Fruit fly (Drosophila melanogaster): ENCODE measurements around the gene kipf.

kipf gene

DNA sequence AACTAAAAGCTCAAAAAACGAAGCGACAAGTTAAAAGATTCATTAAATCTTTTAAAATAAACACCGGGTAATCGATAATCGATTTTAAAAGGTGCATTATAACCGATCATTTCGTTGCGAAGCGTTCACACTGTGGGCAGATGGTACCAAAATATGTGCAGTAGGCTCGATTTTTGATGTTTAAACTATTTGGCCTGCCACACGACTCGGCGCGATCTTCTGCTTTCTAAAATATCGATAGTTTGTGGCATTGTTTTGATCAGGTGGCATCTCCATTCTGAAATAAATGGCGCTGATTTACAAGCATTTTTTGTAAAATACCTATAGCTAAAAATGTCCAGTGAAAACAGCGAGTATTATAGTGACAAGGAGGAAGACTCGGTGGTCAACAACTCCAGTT, 6.5 kb downstream of the kipf start, which contains the start of the genes CG10445 and lds (continued):
- TF ChIP-seq Kr (GFP tag; optimal IDR thresholded peaks at IDR 0.05) (no peak), CG15479 (GFP tag; optimal IDR thresholded peaks at IDR 0.05) (no peak), HmgD (GFP tag; optimal IDR thresholded peaks at IDR 0.05) (peak; percentile 47), CG7963 (GFP tag; IDR thresholded peaks at IDR 0.05; ENCODE audit: partially characterized antibody) (peak; percentile 92), Hmx (GFP tag; optimal IDR thresholded peaks at IDR 0.05) (no peak), ssp (GFP tag; IDR thresholded peaks at IDR 0.05) (peak; percentile 96), pan (optimal IDR thresholded peaks at IDR 0.05) (no peak), pan (GFP tag; optimal IDR thresholded peaks at IDR 0.05 in 1 of 2, IDR thresholded peaks at IDR 0.05 in 1 of 2) (no peak), jing (GFP tag; optimal IDR thresholded peaks at IDR 0.05) (no peak), Awh (GFP tag; IDR thresholded peaks at IDR 0.05) (no peak), gfzf (GFP tag; optimal IDR thresholded peaks at IDR 0.05) (peak; percentile 48), CG8388 (GFP tag; optimal IDR thresholded peaks at IDR 0.05) (no peak), Neu2 (GFP tag; optimal IDR thresholded peaks at IDR 0.05; ENCODE audit: borderline replicate concordance) (no peak), NC2β (GFP tag; optimal IDR thresholded peaks at IDR 0.05) (peak; percentile 31), ara (GFP tag; IDR thresholded peaks at IDR 0.05) (no peak), CG34224 (GFP tag; IDR thresholded peaks at IDR 0.05; ENCODE audit: partially characterized antibody) (peak; percentile 76), CG3163 (GFP tag; optimal IDR thresholded peaks at IDR 0.05) (no peak), zen (tag; optimal IDR thresholded peaks at IDR 0.05) (peak; percentile 43), salm (tag; optimal IDR thresholded peaks at IDR 0.05) (no peak), CG14014 (GFP tag; IDR thresholded peaks at IDR 0.05) (no peak), az2 (GFP tag; optimal IDR thresholded peaks at IDR 0.05) (no peak), CG2202 (tag; optimal IDR thresholded peaks at IDR 0.05) (no peak), nau (GFP tag; optimal IDR thresholded peaks at IDR 0.05) (no peak), CG8281 (tag; optimal IDR thresholded peaks at IDR 0.05) (no peak), CG2712 (tag; optimal IDR thresholded peaks at IDR 0.05) (no peak), Oli (tag; optimal IDR thresholded peaks at IDR 0.05) (no peak), Atf6 (GFP tag; IDR thresholded peaks at IDR 0.05) (no peak), scrt (GFP tag; optimal IDR thresholded peaks at IDR 0.05) (no peak), CG3065 (GFP tag; optimal IDR thresholded peaks at IDR 0.05) (no peak), CG14710 (tag; optimal IDR thresholded peaks at IDR 0.05) (peak; percentile 64), p53 (GFP tag; optimal IDR thresholded peaks at IDR 0.05) (no peak), nerfin-2 (GFP tag; IDR thresholded peaks at IDR 0.05; ENCODE audit: partially characterized antibody) (peak; percentile 94), BtbVII (GFP tag; optimal IDR thresholded peaks at IDR 0.05) (no peak), ind (GFP tag; optimal IDR thresholded peaks at IDR 0.05) (peak; percentile 7), Dad (GFP tag; optimal IDR thresholded peaks at IDR 0.05) (no peak), HmgZ (tag; optimal IDR thresholded peaks at IDR 0.05) (peak; percentile 27), chn (GFP tag; optimal IDR thresholded peaks at IDR 0.05) (peak; percentile 11), sima (GFP tag; optimal IDR thresholded peaks at IDR 0.05) (no peak), CG7839 (tag; optimal IDR thresholded peaks at IDR 0.05) (no peak), gem (tag; optimal IDR thresholded peaks at IDR 0.05) (no peak), ci (GFP tag; IDR thresholded peaks at IDR 0.05) (no peak; the same call in 2 of the 3 replicates), CG13624 (GFP tag; optimal IDR thresholded peaks at IDR 0.05) (no peak), CG42726 (GFP tag; IDR thresholded peaks at IDR 0.05; ENCODE audit: partially characterized antibody) (peak; percentile 32; the same call in 1 of the 2 replicates), CG3847 (GFP tag; IDR thresholded peaks at IDR 0.05) (peak; percentile 60), tin (GFP tag; optimal IDR thresholded peaks at IDR 0.05) (peak; percentile 13), slp2 (GFP tag; optimal IDR thresholded peaks at IDR 0.05) (no peak), gcm2 (GFP tag; optimal IDR thresholded peaks at IDR 0.05) (no peak), Doc2 (GFP tag; IDR thresholded peaks at IDR 0.05) (no peak), lov (optimal IDR thresholded peaks at IDR 0.05) (no peak), lov (GFP tag; IDR thresholded peaks at IDR 0.05) (no peak), gcm (GFP tag; optimal IDR thresholded peaks at IDR 0.05) (no peak), mirr (GFP tag; optimal IDR thresholded peaks at IDR 0.05) (no peak)
